Fruit fly (Drosophila melanogaster): ENCODE measurements around the gene Brd7-9.

Brd7-9 gene

dm6 chr2L:7821279-7821848, 38.7 kb downstream of the Brd7-9 start:
- TF ChIP-seq CG7928 (GFP tag; optimal IDR thresholded peaks at IDR 0.05) (no peak), gfzf (GFP tag; optimal IDR thresholded peaks at IDR 0.05) (peak; percentile 20), hkb (optimal IDR thresholded peaks at IDR 0.05) (no peak), hkb (GFP tag; IDR thresholded peaks at IDR 0.05) (peak; percentile 59), BtbVII (GFP tag; optimal IDR thresholded peaks at IDR 0.05) (peak; percentile 23), disco-r (GFP tag; optimal IDR thresholded peaks at IDR 0.05) (no peak), CG15073 (GFP tag; optimal IDR thresholded peaks at IDR 0.05) (no peak), amos (GFP tag; IDR thresholded peaks at IDR 0.05; ENCODE audit: partially characterized antibody) (peak; percentile 82), Hmx (GFP tag; optimal IDR thresholded peaks at IDR 0.05) (no peak), Max (GFP tag; optimal IDR thresholded peaks at IDR 0.05) (peak; percentile 58), cad (GFP tag; optimal IDR thresholded peaks at IDR 0.05) (no peak), salm (tag; optimal IDR thresholded peaks at IDR 0.05) (no peak), ranshi (GFP tag; IDR thresholded peaks at IDR 0.05) (0 out of 2 replicates have a peak, but pooled peaks have one; percentile 9), CG12155 (GFP tag; optimal IDR thresholded peaks at IDR 0.05) (peak; percentile 29), Scr (GFP tag; IDR thresholded peaks at IDR 0.05; ENCODE audit: partially characterized antibody) (peak; percentile 89), CG11456 (GFP tag; IDR thresholded peaks at IDR 0.05) (peak; percentile 72), odd (GFP tag; optimal IDR thresholded peaks at IDR 0.05) (no peak), Elba2 (GFP tag; optimal IDR thresholded peaks at IDR 0.05) (no peak), HLH3B (GFP tag; IDR thresholded peaks at IDR 0.05) (0 out of 2 replicates have a peak, but pooled peaks have one; percentile 48), CG13287 (GFP tag; IDR thresholded peaks at IDR 0.05; ENCODE audit: partially characterized antibody) (peak; percentile 89), CG4730 (GFP tag; IDR thresholded peaks at IDR 0.05) (no peak), Fer1 (GFP tag; optimal IDR thresholded peaks at IDR 0.05) (peak; percentile 52), run (tag; optimal IDR thresholded peaks at IDR 0.05) (no peak), CG6813 (GFP tag; optimal IDR thresholded peaks at IDR 0.05) (no peak), Tbp (GFP tag; optimal IDR thresholded peaks at IDR 0.05) (no peak), CG2202 (tag; optimal IDR thresholded peaks at IDR 0.05) (no peak), CG33557 (GFP tag; optimal IDR thresholded peaks at IDR 0.05) (peak; percentile 2), sc (optimal IDR thresholded peaks at IDR 0.05) (no peak), sc (GFP tag; optimal IDR thresholded peaks at IDR 0.05) (peak; percentile 24), CG14441 (GFP tag; IDR thresholded peaks at IDR 0.05) (peak; percentile 50; the same call in 1 of the 2 replicates), nom (GFP tag; optimal IDR thresholded peaks at IDR 0.05) (peak; percentile 41), CG15011 (GFP tag; optimal IDR thresholded peaks at IDR 0.05) (no peak), Ravus (GFP tag; IDR thresholded peaks at IDR 0.05) (no peak), Mrtf (GFP tag; IDR thresholded peaks at IDR 0.05) (0 out of 3 replicates have a peak, but pooled peaks have one; percentile 47), onecut (GFP tag; IDR thresholded peaks at IDR 0.05) (0 out of 2 replicates have a peak, but pooled peaks have one; percentile 10), CG4707 (GFP tag; optimal IDR thresholded peaks at IDR 0.05) (no peak), CG1602 (GFP tag; optimal IDR thresholded peaks at IDR 0.05) (no peak), sqz (GFP tag; optimal IDR thresholded peaks at IDR 0.05) (peak; percentile 73), NFAT (GFP tag; IDR thresholded peaks at IDR 0.05) (peak; percentile 70), CG12104 (GFP tag; optimal IDR thresholded peaks at IDR 0.05) (no peak), croc (GFP tag; conservative IDR thresholded peaks at IDR 0.05) (no peak), CG16813 (GFP tag; IDR thresholded peaks at IDR 0.05; ENCODE audit: partially characterized antibody) (peak; percentile 82), Fer2 (tag; optimal IDR thresholded peaks at IDR 0.05) (peak; percentile 43), Dll (GFP tag; IDR thresholded peaks at IDR 0.05; ENCODE audit: partially characterized antibody) (peak; percentile 91), Ptx1 (GFP tag; IDR thresholded peaks at IDR 0.05) (peak; percentile 49; the same call in 1 of the 2 replicates), cato (GFP tag; optimal IDR thresholded peaks at IDR 0.05; ENCODE audit: borderline replicate concordance) (no peak), aop (GFP tag; IDR thresholded peaks at IDR 0.05) (peak; percentile 51; the same call in 1 of the 2 replicates), sob (GFP tag; IDR thresholded peaks at IDR 0.05) (peak; percentile 75), Lpt (GFP tag; optimal IDR thresholded peaks at IDR 0.05) (no peak), Stat92E (GFP tag; optimal IDR thresholded peaks at IDR 0.05) (peak in 1 of 3 experiments; percentile 48)
